Fruit fly (Drosophila melanogaster) whole organism, embryonic: Measurements from ENCODE around the gene CG2841.

Source experiments
- Abd-B ChIP-seq: fragments of 200-800 bp; sonication (Bioruptor generic); optimal IDR thresholded peaks from 2 replicates; lab custom pipeline; 2018; ENCODE audit warnings: missing biosample characterization, mild to moderate bottlenecking, missing genetic modification characterization, moderate library complexity
- B-H2 ChIP-seq: fragments of 200-800 bp; sonication (Bioruptor generic); optimal IDR thresholded peaks from 2 replicates; lab custom pipeline; 2018; ENCODE audit warnings: missing biosample characterization, mild to moderate bottlenecking, missing genetic modification characterization
- CG11695 ChIP-seq: fragments of 200-800 bp; sonication (Bioruptor generic); IDR thresholded peaks from 3 replicates; pipeline ENCODE4 v1.3.6; 2022; ENCODE audit warnings: missing biosample characterization, missing genetic modification characterization
- CG12104 ChIP-seq: fragments of 200-800 bp; sonication (Bioruptor generic); optimal IDR thresholded peaks from 3 replicates; lab custom pipeline; 2016; ENCODE audit warnings: missing biosample characterization, missing genetic modification characterization
- CG13624 ChIP-seq: fragments of 200-800 bp; sonication (Bioruptor generic); optimal IDR thresholded peaks from 2 replicates; lab custom pipeline; 2016; ENCODE audit warnings: missing biosample characterization, missing genetic modification characterization
- CG1529 ChIP-seq: fragments of 200-800 bp; sonication (Bioruptor generic); optimal IDR thresholded peaks from 3 replicates; lab custom pipeline; 2018; ENCODE audit warnings: missing biosample characterization, missing genetic modification characterization
- CG15479 ChIP-seq: fragments of 200-800 bp; sonication (Bioruptor generic); optimal IDR thresholded peaks from 3 replicates; lab custom pipeline; 2019; ENCODE audit warnings: missing biosample characterization, mild to moderate bottlenecking, missing genetic modification characterization, moderate library complexity
- CG17568 ChIP-seq: fragments of 200-800 bp; sonication (Bioruptor generic); optimal IDR thresholded peaks from 2 replicates; lab custom pipeline; 2018; ENCODE audit warnings: missing biosample characterization, mild to moderate bottlenecking, missing genetic modification characterization, moderate library complexity
- CG2116 ChIP-seq: fragments of 200-800 bp; sonication (Bioruptor generic); optimal IDR thresholded peaks from 3 replicates; lab custom pipeline; 2018; ENCODE audit warnings: missing biosample characterization, mild to moderate bottlenecking, missing genetic modification characterization
- CG2199 ChIP-seq: fragments of 200-800 bp; sonication (Bioruptor generic); IDR thresholded peaks from 3 replicates; pipeline ENCODE4 v1.3.6; 2022; ENCODE audit warnings: missing biosample characterization, missing genetic modification characterization
- CG32767 ChIP-seq: fragments of 200-800 bp; sonication (Bioruptor generic); IDR thresholded peaks from 2 replicates; pipeline ENCODE4 v1.3.6; 2022; ENCODE audit warnings: missing biosample characterization, missing genetic modification characterization
- CG33557 ChIP-seq: fragments of 200-800 bp; sonication (Bioruptor generic); optimal IDR thresholded peaks from 2 replicates; lab custom pipeline; 2019; ENCODE audit warnings: missing biosample characterization, mild to moderate bottlenecking, missing genetic modification characterization, moderate library complexity
- CG34422 ChIP-seq: fragments of 200-800 bp; sonication (Bioruptor generic); IDR thresholded peaks from 3 replicates; pipeline ENCODE4 v1.3.6; 2022; ENCODE audit warnings: missing biosample characterization, missing genetic modification characterization
- CG5245 ChIP-seq: fragments of 200-800 bp; sonication (Bioruptor generic); optimal IDR thresholded peaks from 3 replicates; lab custom pipeline; 2016; ENCODE audit warnings: missing biosample characterization, missing genetic modification characterization
- CG6175 ChIP-seq: fragments of 200-800 bp; sonication (Bioruptor generic); IDR thresholded peaks from 3 replicates; pipeline ENCODE4 v1.3.6; 2022; ENCODE audit warnings: missing biosample characterization, missing genetic modification characterization
- CG7271 ChIP-seq: fragments of 200-800 bp; sonication (Bioruptor generic); optimal IDR thresholded peaks from 2 replicates; lab custom pipeline; 2018; ENCODE audit warnings: missing biosample characterization, mild to moderate bottlenecking, missing genetic modification characterization, moderate library complexity
- Chrac-16 ChIP-seq: fragments of 200-800 bp; sonication (Bioruptor generic); optimal IDR thresholded peaks from 3 replicates; lab custom pipeline; 2016; ENCODE audit warnings: missing biosample characterization, missing genetic modification characterization
- E2f2 ChIP-seq: fragments of 200-800 bp; sonication (Bioruptor generic); IDR thresholded peaks from 2 replicates; pipeline ENCODE4 v1.3.6; 2022; ENCODE audit warnings: missing biosample characterization, missing genetic modification characterization
- Fer2 ChIP-seq: fragments of 200-800 bp; sonication (Bioruptor generic); optimal IDR thresholded peaks from 2 replicates; lab custom pipeline; 2018; ENCODE audit warnings: missing biosample characterization, mild to moderate bottlenecking, missing genetic modification characterization, moderate library complexity
- Myb ChIP-seq: fragments of 200-800 bp; sonication (Bioruptor generic); optimal IDR thresholded peaks from 2 replicates; lab custom pipeline; 2016; ENCODE audit warnings: missing biosample characterization, missing genetic modification characterization
- NFAT ChIP-seq: fragments of 200-800 bp; sonication (Bioruptor generic); IDR thresholded peaks from 2 replicates; pipeline ENCODE4 v1.3.6; 2022; ENCODE audit warnings: missing biosample characterization, missing genetic modification characterization
- NK7.1 ChIP-seq: fragments of 200-800 bp; sonication (Bioruptor generic); optimal IDR thresholded peaks from 3 replicates; lab custom pipeline; 2016; ENCODE audit warnings: missing biosample characterization, missing genetic modification characterization
- Pdp1 ChIP-seq, 2 experiments: fragments of 200-800 bp; sonication (Bioruptor generic); optimal IDR thresholded peaks; 3 replicates each; lab custom pipeline; 2016; ENCODE audit warnings: missing biosample characterization in 2 of 2, missing genetic modification characterization in 2 of 2, mild to moderate bottlenecking in 1 of 2, moderate library complexity in 1 of 2
- caup ChIP-seq: fragments of 200-800 bp; sonication (Bioruptor generic); optimal IDR thresholded peaks from 3 replicates; lab custom pipeline; 2017; ENCODE audit warnings: missing biosample characterization, mild to moderate bottlenecking, missing genetic modification characterization, moderate library complexity; ENCODE audit not compliant: severe bottlenecking
- chif ChIP-seq, 2 experiments: fragments of 200-800 bp; sonication (Bioruptor generic); optimal IDR thresholded peaks; 3 replicates each; lab custom pipeline; 2016; ENCODE audit warnings: missing biosample characterization in 2 of 2, missing genetic modification characterization in 2 of 2
- danr ChIP-seq: fragments of 200-800 bp; sonication (Bioruptor generic); IDR thresholded peaks from 2 replicates; pipeline ENCODE4 v1.3.6; 2022; ENCODE audit warnings: missing biosample characterization, missing genetic modification characterization
- dimm ChIP-seq: fragments of 200-800 bp; sonication (Bioruptor generic); IDR thresholded peaks from 2 replicates; pipeline ENCODE4 v1.3.6; 2022; ENCODE audit warnings: missing biosample characterization, missing genetic modification characterization
- disco-r ChIP-seq: fragments of 200-800 bp; sonication (Bioruptor generic); optimal IDR thresholded peaks from 2 replicates; lab custom pipeline; 2016; ENCODE audit warnings: missing biosample characterization, missing genetic modification characterization
- fd96Cb ChIP-seq: fragments of 200-800 bp; sonication (Bioruptor generic); optimal IDR thresholded peaks from 2 replicates; lab custom pipeline; 2018; ENCODE audit warnings: missing biosample characterization, mild to moderate bottlenecking, missing genetic modification characterization, moderate library complexity
- gfzf ChIP-seq: fragments of 200-800 bp; sonication (Bioruptor generic); optimal IDR thresholded peaks from 2 replicates; lab custom pipeline; 2016; ENCODE audit warnings: missing biosample characterization, mild to moderate bottlenecking, missing genetic modification characterization, moderate library complexity
- gro ChIP-seq: fragments of 200-800 bp; sonication (Bioruptor generic); optimal IDR thresholded peaks from 2 replicates; lab custom pipeline; 2016; ENCODE audit warnings: missing biosample characterization, missing genetic modification characterization
- gsb-n ChIP-seq: fragments of 200-800 bp; sonication (Bioruptor generic); optimal IDR thresholded peaks from 3 replicates; lab custom pipeline; 2018; ENCODE audit warnings: missing biosample characterization, mild to moderate bottlenecking, missing genetic modification characterization
- hkb ChIP-seq, 2 experiments: fragments of 200-800 bp in 1 of 2; fragments of >200 bp in 1 of 2; sonication (Bioruptor generic) in 1 of 2; IDR thresholded peaks in 1 of 2; optimal IDR thresholded peaks in 1 of 2; 2 replicates each; pipeline versions ENCODE4 v1.3.6 to Lab custom; 2017 to 2022; ENCODE audit warnings: missing biosample characterization in 1 of 2, missing genetic modification characterization in 1 of 2
- ind ChIP-seq: fragments of 200-800 bp; sonication (Bioruptor generic); optimal IDR thresholded peaks from 3 replicates; lab custom pipeline; 2016; ENCODE audit warnings: missing biosample characterization, missing genetic modification characterization
- jing ChIP-seq: fragments of 200-800 bp; sonication (Bioruptor generic); optimal IDR thresholded peaks from 2 replicates; lab custom pipeline; 2018; ENCODE audit warnings: missing biosample characterization, mild to moderate bottlenecking, missing genetic modification characterization
- mld ChIP-seq: fragments of 200-800 bp; sonication (Bioruptor generic); IDR thresholded peaks from 3 replicates; pipeline ENCODE4 v1.3.6; 2022; ENCODE audit warnings: missing biosample characterization, missing genetic modification characterization; ENCODE audit not compliant: partially characterized antibody
- nmo ChIP-seq: fragments of 200-800 bp; sonication (Bioruptor generic); optimal IDR thresholded peaks from 2 replicates; lab custom pipeline; 2018; ENCODE audit warnings: missing biosample characterization, mild to moderate bottlenecking, missing genetic modification characterization, moderate library complexity
- org-1 ChIP-seq: fragments of 200-800 bp; sonication (Bioruptor generic); optimal IDR thresholded peaks from 2 replicates; lab custom pipeline; 2017; ENCODE audit warnings: missing biosample characterization, missing genetic modification characterization
- phol ChIP-seq: fragments of 200-800 bp; sonication (Bioruptor generic); optimal IDR thresholded peaks from 3 replicates; lab custom pipeline; 2018; ENCODE audit warnings: missing biosample characterization, mild to moderate bottlenecking, missing genetic modification characterization, moderate library complexity
- pum ChIP-seq: fragments of 200-800 bp; sonication (Bioruptor generic); optimal IDR thresholded peaks from 2 replicates; lab custom pipeline; 2016; ENCODE audit warnings: missing biosample characterization, missing genetic modification characterization
- sens-2 ChIP-seq: fragments of 200-800 bp; sonication (Bioruptor generic); IDR thresholded peaks from 2 replicates; pipeline ENCODE4 v1.3.6; 2022; ENCODE audit warnings: missing biosample characterization, missing genetic modification characterization
- sim ChIP-seq: fragments of 200-800 bp; sonication (Bioruptor generic); IDR thresholded peaks from 2 replicates; pipeline ENCODE4 v1.3.6; 2022; ENCODE audit warnings: missing biosample characterization, missing genetic modification characterization
- stc ChIP-seq: fragments of 200-800 bp; sonication (Bioruptor generic); IDR thresholded peaks from 2 replicates; pipeline ENCODE4 v1.3.6; 2022; ENCODE audit warnings: missing biosample characterization, missing genetic modification characterization
- tll ChIP-seq, 2 experiments: fragments of 200-800 bp in 1 of 2; fragments of >200 bp in 1 of 2; sonication (Bioruptor generic) in 1 of 2; optimal IDR thresholded peaks; 2 replicates each; lab custom pipeline; 2017 to 2019; ENCODE audit warnings: missing biosample characterization in 2 of 2, missing genetic modification characterization in 2 of 2, mild to moderate bottlenecking in 1 of 2, moderate library complexity in 1 of 2
- trh ChIP-seq: fragments of 200-800 bp; sonication (Bioruptor generic); optimal IDR thresholded peaks from 2 replicates; lab custom pipeline; 2016; ENCODE audit warnings: missing biosample characterization, missing genetic modification characterization
- ttk ChIP-seq: fragments of 200-800 bp; sonication (Bioruptor generic); IDR thresholded peaks from 2 replicates; pipeline ENCODE4 v2.1.2; 2022; ENCODE audit warnings: missing biosample characterization, missing genetic modification characterization
- twi ChIP-seq: fragments of 200-800 bp; optimal IDR thresholded peaks from 2 replicates; lab custom pipeline; 2019; ENCODE audit warnings: missing biosample characterization, mild to moderate bottlenecking, missing genetic modification characterization, moderate library complexity
- unc-4 ChIP-seq: fragments of 200-800 bp; sonication (Bioruptor generic); IDR thresholded peaks from 2 replicates; pipeline ENCODE4 v1.3.6; 2022; ENCODE audit warnings: missing biosample characterization, missing genetic modification characterization; ENCODE audit not compliant: partially characterized antibody
- vnd ChIP-seq: fragments of 200-800 bp; sonication (Bioruptor generic); IDR thresholded peaks from 3 replicates; pipeline ENCODE4 v1.3.6; 2022; ENCODE audit warnings: missing biosample characterization, missing genetic modification characterization; ENCODE audit not compliant: partially characterized antibody
- vvl ChIP-seq: fragments of 200-800 bp; sonication (Bioruptor generic); IDR thresholded peaks from 2 replicates; pipeline ENCODE4 v1.3.6; 2022; ENCODE audit warnings: missing biosample characterization, missing genetic modification characterization

The CG2841 gene

DNA sequence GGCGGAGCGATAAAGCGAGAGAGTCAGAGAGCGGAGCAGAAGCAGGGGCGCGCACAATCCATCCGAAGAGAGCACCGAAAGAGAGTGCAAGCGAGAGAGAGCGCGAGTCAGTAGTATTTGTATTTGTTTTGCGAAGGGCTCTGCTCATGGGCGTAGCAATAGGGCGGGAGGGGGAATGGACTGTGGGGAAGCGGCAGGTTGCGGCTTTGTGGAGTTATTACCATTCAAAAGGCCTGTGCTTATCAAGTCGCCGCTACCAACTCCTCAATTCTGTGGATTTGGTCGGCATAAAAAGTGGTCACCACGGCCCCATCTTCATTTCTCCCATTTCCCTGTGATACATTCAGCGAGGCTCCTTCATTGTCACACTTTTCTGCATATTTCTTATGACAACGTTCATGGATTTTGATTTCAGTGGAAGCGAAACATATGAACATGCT, 65.1 kb downstream of the CG2841 start (continued):
- TF ChIP-seq sens-2 (GFP tag; lab: Robert Waterston, UW) = peak; percentile 19; the same call in 1 of the 2 replicates
- no peak for TF ChIP-seq dimm (GFP tag; lab: Robert Waterston, UW)
- TF ChIP-seq CG15479 (GFP tag; lab: Kevin White, UChicago) = no peak
- peak; percentile 53 for TF ChIP-seq NFAT (GFP tag; lab: Robert Waterston, UW)
- TF ChIP-seq chif (GFP tag; optimal IDR thresholded peaks at IDR 0.05; lab: Kevin White, UChicago) = no peak
- no peak for TF ChIP-seq Myb (GFP tag; lab: Kevin White, UChicago)
- TF ChIP-seq nmo (GFP tag; lab: Kevin White, UChicago) = peak; percentile 17
- 0 out of 2 replicates have a peak, but pooled peaks have one; percentile 39 for TF ChIP-seq stc (GFP tag; lab: Robert Waterston, UW)
- no peak for TF ChIP-seq vnd (GFP tag; lab: Robert Waterston, UW)
- TF ChIP-seq B-H2 = no peak
- no peak for TF ChIP-seq NK7.1 (GFP tag; lab: Kevin White, UChicago)
- TF ChIP-seq ind = peak; percentile 56
- no peak for TF ChIP-seq CG12104
- no peak for TF ChIP-seq disco-r (GFP tag; lab: Kevin White, UChicago)
- TF ChIP-seq CG11695 (GFP tag; lab: Robert Waterston, UW) = peak; percentile 29; the same call in 1 of the 3 replicates
- peak; percentile 42 for TF ChIP-seq vvl (GFP tag; lab: Robert Waterston, UW)
- 0 out of 3 replicates have a peak, but pooled peaks have one; percentile 27 for TF ChIP-seq CG6175 (GFP tag; lab: Robert Waterston, UW)
- TF ChIP-seq hkb (optimal IDR thresholded peaks at IDR 0.05; lab: Kevin White, UChicago) = no peak
- peak; percentile 6; the same call in 1 of the 2 replicates for TF ChIP-seq hkb (GFP tag; IDR thresholded peaks at IDR 0.05; lab: Robert Waterston, UW)
- TF ChIP-seq caup = peak; percentile 30
- no peak for TF ChIP-seq gro (GFP tag; lab: Kevin White, UChicago)
- TF ChIP-seq mld (GFP tag; lab: Robert Waterston, UW) = no peak
- no peak for TF ChIP-seq CG17568
- TF ChIP-seq gsb-n (tag; lab: Kevin White, UChicago) = no peak
- no peak for TF ChIP-seq pum (GFP tag; lab: Kevin White, UChicago)
- peak; percentile 15 for TF ChIP-seq Chrac-16 (GFP tag; lab: Kevin White, UChicago)
- TF ChIP-seq twi (tag; lab: Kevin White, UChicago) = no peak
- no peak for TF ChIP-seq trh (GFP tag; lab: Kevin White, UChicago)
- TF ChIP-seq danr = no peak
- TF ChIP-seq Abd-B (GFP tag; lab: Kevin White, UChicago) = peak; percentile 8
- no peak for TF ChIP-seq tll (GFP tag; optimal IDR thresholded peaks at IDR 0.05; lab: Kevin White, UChicago)
- TF ChIP-seq CG32767 = no peak
- no peak for TF ChIP-seq Pdp1 (GFP tag; optimal IDR thresholded peaks at IDR 0.05; lab: Kevin White, UChicago)
- no peak for TF ChIP-seq jing (GFP tag; lab: Kevin White, UChicago)
- peak; percentile 6 for TF ChIP-seq phol (tag; lab: Kevin White, UChicago)
- 0 out of 2 replicates have a peak, but pooled peaks have one; percentile 15 for TF ChIP-seq sim (GFP tag; lab: Robert Waterston, UW)
- no peak for TF ChIP-seq CG2116 (GFP tag; lab: Kevin White, UChicago)
- TF ChIP-seq Fer2 (tag; lab: Kevin White, UChicago) = no peak
- TF ChIP-seq CG13624 (GFP tag; lab: Kevin White, UChicago) = no peak
- peak; percentile 27 for TF ChIP-seq fd96Cb (tag; lab: Kevin White, UChicago)
- no peak for TF ChIP-seq E2f2
- TF ChIP-seq org-1 (GFP tag; lab: Kevin White, UChicago) = peak; percentile 62
- TF ChIP-seq CG34422 = no peak
- no peak for TF ChIP-seq CG5245
- TF ChIP-seq CG33557 (GFP tag; lab: Kevin White, UChicago) = no peak
- TF ChIP-seq ttk = 0 out of 2 replicates have a peak, but pooled peaks have one; percentile 7
- TF ChIP-seq unc-4 (GFP tag; lab: Robert Waterston, UW) = no peak
- TF ChIP-seq gfzf (GFP tag; lab: Kevin White, UChicago) = no peak
- no peak; the same call in 2 of the 3 replicates for TF ChIP-seq CG2199 (GFP tag; lab: Robert Waterston, UW)
- no peak for TF ChIP-seq CG7271
- no peak for TF ChIP-seq CG1529
